Fruit fly (Drosophila melanogaster) whole organism, wandering third instar larva: ENCODE measurements around the gene TotC.

Experiments
- Abd-B ChIP-seq: fragments of >200 bp; optimal IDR thresholded peaks from 2 replicates; lab custom pipeline; 2017; ENCODE audit warnings: missing biosample characterization, missing genetic modification characterization
- CrebA ChIP-seq: fragments of 200-800 bp; sonication (Bioruptor generic); optimal IDR thresholded peaks from 2 replicates; lab custom pipeline; 2016; ENCODE audit warnings: missing biosample characterization, mild to moderate bottlenecking, missing genetic modification characterization, borderline replicate concordance
- Dfd ChIP-seq: fragments of >200 bp; optimal IDR thresholded peaks from 2 replicates; lab custom pipeline; 2017; ENCODE audit warnings: missing biosample characterization, missing genetic modification characterization
- Dif ChIP-seq: fragments of 200-275, 200-300 bp; sonication (Bioruptor generic); optimal IDR thresholded peaks from 2 replicates; lab custom pipeline; 2018; ENCODE audit warnings: missing biosample characterization, missing genetic modification characterization; ENCODE audit not compliant: partially characterized antibody
- GATAd ChIP-seq: sonication (Bioruptor generic); optimal IDR thresholded peaks from 2 replicates; lab custom pipeline; 2016; ENCODE audit warnings: missing biosample characterization, missing genetic modification characterization
- HLH106 ChIP-seq: fragments of 200-800 bp; optimal IDR thresholded peaks from 3 replicates; lab custom pipeline; 2019; ENCODE audit warnings: missing biosample characterization, mild to moderate bottlenecking, missing genetic modification characterization, moderate library complexity
- Hnf4 ChIP-seq: fragments of 200-800 bp; sonication (Bioruptor generic); optimal IDR thresholded peaks from 2 replicates; lab custom pipeline; 2016; ENCODE audit warnings: missing biosample characterization, mild to moderate bottlenecking, missing genetic modification characterization
- Hr78 ChIP-seq: fragments of >200 bp; optimal IDR thresholded peaks from 2 replicates; lab custom pipeline; 2017; ENCODE audit warnings: missing biosample characterization, missing genetic modification characterization
- Hr83 ChIP-seq: fragments of 200-300 bp; sonication (Bioruptor generic); optimal IDR thresholded peaks from 2 replicates; lab custom pipeline; 2016; ENCODE audit warnings: missing biosample characterization, mild to moderate bottlenecking, missing genetic modification characterization, moderate library complexity; ENCODE audit not compliant: poor library complexity, severe bottlenecking
- Jra ChIP-seq: sonication (Bioruptor generic); optimal IDR thresholded peaks from 2 replicates; lab custom pipeline; 2016; ENCODE audit warnings: missing biosample characterization, missing genetic modification characterization
- Mio ChIP-seq: sonication (Bioruptor generic); optimal IDR thresholded peaks from 2 replicates; lab custom pipeline; 2016; ENCODE audit warnings: missing biosample characterization, missing genetic modification characterization
- N ChIP-seq: fragments of >200 bp; optimal IDR thresholded peaks from 2 replicates; lab custom pipeline; 2018; ENCODE audit warnings: missing biosample characterization, missing external identifiers, missing genetic modification characterization
- OdsH ChIP-seq: fragments of 200-800 bp; sonication (Bioruptor generic); optimal IDR thresholded peaks from 2 replicates; lab custom pipeline; 2016; ENCODE audit warnings: missing biosample characterization, mild to moderate bottlenecking, missing genetic modification characterization
- Rel ChIP-seq, 2 experiments: fragments of 200-800 bp; sonication (Bioruptor generic) in 1 of 2; optimal IDR thresholded peaks; 2 replicates in 1 of 2; 3 replicates in 1 of 2; lab custom pipeline; 2016 to 2019; ENCODE audit warnings: mild to moderate bottlenecking in 2 of 2, missing biosample characterization in 2 of 2, missing genetic modification characterization in 2 of 2, moderate library complexity in 1 of 2
- Sp1 ChIP-seq: fragments of 200-800 bp; sonication (Bioruptor generic); optimal IDR thresholded peaks from 3 replicates; lab custom pipeline; 2019; ENCODE audit warnings: missing biosample characterization, mild to moderate bottlenecking, missing genetic modification characterization, moderate library complexity
- Vsx2 ChIP-seq: fragments of 200-300, 225-300 bp; sonication (Bioruptor generic); optimal IDR thresholded peaks from 2 replicates; lab custom pipeline; 2018; ENCODE audit warnings: missing biosample characterization, missing genetic modification characterization; ENCODE audit not compliant: partially characterized antibody
- br ChIP-seq: fragments of 200-800 bp; sonication (Bioruptor generic); optimal IDR thresholded peaks from 2 replicates; lab custom pipeline; 2016; ENCODE audit warnings: missing biosample characterization, missing genetic modification characterization
- brk ChIP-seq: fragments of 200-800 bp; sonication (Bioruptor generic); optimal IDR thresholded peaks from 2 replicates; lab custom pipeline; 2016; ENCODE audit warnings: missing biosample characterization, mild to moderate bottlenecking, missing genetic modification characterization
- dl ChIP-seq, 2 experiments: fragments of 175-275, 200-275 bp in 1 of 2; fragments of 200-275 bp in 1 of 2; sonication (Bioruptor generic); optimal IDR thresholded peaks; lab custom pipeline; 2018; ENCODE audit warnings: mild to moderate bottlenecking in 2 of 2, missing biosample characterization in 2 of 2, missing genetic modification characterization in 2 of 2, moderate library complexity in 2 of 2; ENCODE audit not compliant: partially characterized antibody in 2 of 2, insufficient read depth in 1 of 2
- dmrt93B ChIP-seq: fragments of 200-800 bp; sonication (Bioruptor generic); optimal IDR thresholded peaks from 2 replicates; lab custom pipeline; 2018; ENCODE audit warnings: missing biosample characterization, mild to moderate bottlenecking, missing genetic modification characterization
- dsf ChIP-seq: sonication (Bioruptor generic); optimal IDR thresholded peaks from 2 replicates; lab custom pipeline; 2016; ENCODE audit warnings: missing biosample characterization, missing genetic modification characterization, borderline replicate concordance
- ey ChIP-seq: fragments of 200-800 bp; sonication (Bioruptor generic); optimal IDR thresholded peaks from 2 replicates; lab custom pipeline; 2016; ENCODE audit warnings: missing biosample characterization, missing genetic modification characterization
- foxo ChIP-seq, 2 experiments: fragments of 200-800 bp; sonication (Bioruptor generic); optimal IDR thresholded peaks; 2 replicates in 1 of 2; 3 replicates in 1 of 2; lab custom pipeline; 2016 to 2017; ENCODE audit warnings: missing biosample characterization in 2 of 2, missing genetic modification characterization in 2 of 2
- fru ChIP-seq: fragments of 200-800 bp; sonication (Bioruptor generic); optimal IDR thresholded peaks from 3 replicates; lab custom pipeline; 2016; ENCODE audit warnings: missing biosample characterization, mild to moderate bottlenecking, missing genetic modification characterization
- h ChIP-seq: fragments of 200-800 bp; sonication (Bioruptor generic); optimal IDR thresholded peaks from 3 replicates; lab custom pipeline; 2016; ENCODE audit warnings: missing biosample characterization, mild to moderate bottlenecking, missing genetic modification characterization
- lola ChIP-seq: fragments of >200 bp; optimal IDR thresholded peaks from 2 replicates; lab custom pipeline; 2017; ENCODE audit warnings: missing biosample characterization, missing genetic modification characterization
- psq ChIP-seq: fragments of 200-800 bp; sonication (Bioruptor generic); optimal IDR thresholded peaks from 3 replicates; lab custom pipeline; 2017; ENCODE audit warnings: missing biosample characterization, mild to moderate bottlenecking, missing genetic modification characterization, moderate library complexity
- rgr ChIP-seq: fragments of 200-800 bp; sonication (Bioruptor generic); optimal IDR thresholded peaks from 3 replicates; lab custom pipeline; 2016; ENCODE audit warnings: missing biosample characterization, mild to moderate bottlenecking, missing genetic modification characterization
- sage ChIP-seq: fragments of 200-800 bp; sonication (Bioruptor generic); optimal IDR thresholded peaks from 2 replicates; lab custom pipeline; 2016; ENCODE audit warnings: missing biosample characterization, mild to moderate bottlenecking, missing genetic modification characterization
- sv ChIP-seq: fragments of 200-800 bp; sonication (Bioruptor generic); optimal IDR thresholded peaks from 3 replicates; lab custom pipeline; 2016; ENCODE audit warnings: missing biosample characterization, missing genetic modification characterization
- tai ChIP-seq: sonication (Bioruptor generic); optimal IDR thresholded peaks from 2 replicates; lab custom pipeline; 2016; ENCODE audit warnings: missing biosample characterization, missing genetic modification characterization
- usp ChIP-seq: fragments of >200 bp; optimal IDR thresholded peaks from 2 replicates; lab custom pipeline; 2017; ENCODE audit warnings: missing biosample characterization, missing genetic modification characterization
- woc ChIP-seq: sonication (Bioruptor generic); optimal IDR thresholded peaks from 2 replicates; lab custom pipeline; 2016; ENCODE audit warnings: missing biosample characterization, mild to moderate bottlenecking, missing genetic modification characterization

Gene TotC

DNA sequence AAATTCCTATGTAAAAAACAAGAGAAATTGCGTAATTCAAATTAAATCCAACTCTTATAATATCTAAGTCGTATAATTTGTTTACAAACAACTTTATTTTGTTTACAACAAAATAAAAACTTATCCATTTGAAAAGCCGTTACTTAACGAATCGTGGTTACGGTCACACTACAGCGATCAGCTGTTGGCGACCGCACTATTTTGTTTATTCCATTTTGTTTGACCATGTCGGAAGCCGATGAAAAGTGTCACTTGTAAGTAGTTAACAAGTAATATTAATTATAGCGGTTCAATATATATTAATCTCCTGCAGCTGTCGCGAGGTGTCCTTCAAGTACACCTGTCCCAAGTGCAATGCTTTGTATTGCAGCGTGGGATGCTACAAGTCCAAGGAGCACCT lies 41.8 kb upstream of the TotC start, which contains the start of gene CG31223:
CG31223 (plus strand) TSS at position 165 of the 400 bp plus-strand sequence.
- TF ChIP-seq foxo (GFP tag; optimal IDR thresholded peaks at IDR 0.05; lab: Kevin White, UChicago) (no peak), usp (no peak), sage (peak; percentile 2), HLH106 (tag; lab: Kevin White, UChicago) (no peak), tai (GFP tag; lab: Kevin White, UChicago) (no peak), psq (GFP tag; lab: Kevin White, UChicago) (no peak)

DNA sequence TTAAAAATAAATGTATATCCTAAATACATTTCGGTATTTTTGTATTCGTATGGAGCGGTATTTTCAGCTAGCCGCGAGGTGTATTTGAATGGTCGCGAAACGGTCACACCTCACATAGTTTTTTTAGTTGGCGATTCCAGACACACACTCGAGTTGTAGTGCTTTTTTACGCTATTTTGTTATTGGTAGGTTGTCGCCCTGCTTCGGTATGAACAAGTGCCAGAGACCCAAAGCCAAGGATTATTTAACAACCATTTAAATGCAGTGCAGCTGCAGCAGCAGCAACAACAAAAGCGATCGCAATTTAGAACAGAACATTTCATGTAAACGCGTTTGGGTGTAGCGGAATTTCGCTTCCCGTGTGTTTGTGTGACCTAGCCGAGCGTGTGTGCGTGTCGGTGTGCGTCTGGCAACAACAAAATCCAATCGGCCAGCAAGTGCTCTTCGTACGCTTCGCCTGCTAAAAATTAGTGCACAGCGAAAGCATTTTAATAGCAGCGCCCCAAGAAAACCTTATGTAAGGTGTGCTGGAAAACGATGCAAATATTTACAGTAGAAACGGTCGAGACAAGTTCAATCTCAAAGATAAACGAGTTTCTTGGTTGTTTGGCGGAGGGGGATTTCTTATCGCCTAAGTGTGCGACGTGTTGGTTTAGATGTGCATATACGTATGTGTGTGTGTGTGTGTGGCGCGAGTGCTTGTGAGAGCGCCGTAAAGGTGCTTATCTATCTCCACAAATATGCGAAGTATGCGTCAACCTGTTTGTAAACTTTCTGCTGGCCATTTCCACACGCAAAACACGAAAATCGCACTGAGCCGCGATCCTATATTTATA lies 39.9 kb upstream of the TotC start, which contains the start of gene Synd:
Synd (plus strand) TSS at position 111 of the 836 bp plus-strand sequence.
- TF ChIP-seq brk (GFP tag; lab: Kevin White, UChicago) (no peak), h (GFP tag; lab: Kevin White, UChicago) (peak; percentile 71), Dif (GFP tag; lab: Kevin White, UChicago) (peak; percentile 11), Rel (GFP tag; optimal IDR thresholded peaks at IDR 0.05; lab: Kevin White, UChicago) (no peak), Rel (tag; optimal IDR thresholded peaks at IDR 0.05; lab: Kevin White, UChicago) (peak; percentile 78), Vsx2 (GFP tag; lab: Kevin White, UChicago) (no peak), tai (GFP tag; lab: Kevin White, UChicago) (peak; percentile 17), fru (peak; percentile 46), ey (peak; percentile 44), usp (no peak), GATAd (GFP tag; lab: Kevin White, UChicago) (no peak), Dfd (GFP tag; lab: Kevin White, UChicago) (peak; percentile 44), dsf (no peak), Abd-B (GFP tag; lab: Kevin White, UChicago) (peak; percentile 15), woc (GFP tag; lab: Kevin White, UChicago) (peak; percentile 2), Hr83 (peak; percentile 50), Hr78 (GFP tag; lab: Kevin White, UChicago) (no peak), N (GFP tag; lab: Kevin White, UChicago) (peak; percentile 57), rgr (GFP tag; lab: Kevin White, UChicago) (peak; percentile 37), OdsH (peak; percentile 26), foxo (GFP tag; optimal IDR thresholded peaks at IDR 0.05; lab: Kevin White, UChicago) (peak in 1 of 2 experiments; percentile 55), lola (GFP tag; lab: Kevin White, UChicago) (peak; percentile 12), br (GFP tag; lab: Kevin White, UChicago) (peak; percentile 30)

DNA sequence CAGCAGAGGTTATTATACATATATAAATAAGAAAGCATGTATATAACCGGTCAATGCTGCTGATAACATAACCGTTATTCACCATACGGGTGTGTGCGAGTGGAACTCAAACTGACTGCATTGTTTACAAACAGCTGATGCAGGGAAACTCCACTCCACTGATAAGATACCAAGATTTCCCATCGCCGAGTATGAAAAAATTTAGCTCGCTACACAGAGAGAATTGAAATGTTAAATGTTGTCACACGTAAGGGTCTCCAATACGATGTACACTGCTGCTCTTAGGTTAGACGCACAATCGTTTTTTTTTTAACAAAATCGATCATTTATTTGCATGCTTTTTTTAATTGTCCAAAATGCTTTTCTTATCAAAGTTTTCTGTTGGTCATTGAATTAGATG lies 39.1 kb upstream of the TotC start:
- TF ChIP-seq dmrt93B (no peak), Rel (GFP tag; optimal IDR thresholded peaks at IDR 0.05; lab: Kevin White, UChicago) (no peak), Rel (tag; optimal IDR thresholded peaks at IDR 0.05; lab: Kevin White, UChicago) (peak; percentile 87), h (GFP tag; lab: Kevin White, UChicago) (no peak), N (GFP tag; lab: Kevin White, UChicago) (no peak), sv (GFP tag; lab: Kevin White, UChicago) (peak; percentile 39), foxo (GFP tag; optimal IDR thresholded peaks at IDR 0.05; lab: Kevin White, UChicago) (peak in 1 of 2 experiments; percentile 27), OdsH (peak; percentile 7), dl (GFP tag; optimal IDR thresholded peaks at IDR 0.05; lab: Kevin White, UChicago; ENCODE audit: insufficient read depth in 1 of 2, partially characterized antibody in 2 of 2) (no peak), Mio (GFP tag; lab: Kevin White, UChicago) (no peak), Abd-B (GFP tag; lab: Kevin White, UChicago) (no peak), Hnf4 (peak; percentile 17), woc (GFP tag; lab: Kevin White, UChicago) (no peak), Sp1 (GFP tag; lab: Kevin White, UChicago) (no peak)

DNA sequence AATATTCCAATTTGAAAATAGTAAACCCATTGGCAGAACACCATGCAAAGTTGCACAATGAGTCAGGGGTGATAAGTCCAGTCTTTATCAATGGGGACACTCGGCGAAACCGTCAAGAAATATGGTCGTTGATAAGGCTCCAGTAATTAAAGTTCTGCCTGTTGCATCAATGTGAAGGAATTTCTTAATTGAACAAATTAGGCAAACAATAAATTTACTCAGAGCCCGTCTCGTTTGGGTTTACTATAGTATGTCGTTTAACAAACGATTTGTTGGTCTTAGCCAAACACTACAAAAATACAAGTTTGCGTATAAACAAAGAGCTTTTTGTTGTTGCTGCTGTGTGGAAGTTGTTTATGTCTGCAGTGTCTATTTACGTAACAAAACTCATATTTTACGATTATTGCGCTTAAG lies 38.0 kb upstream of the TotC start:
- TF ChIP-seq Rel (GFP tag; optimal IDR thresholded peaks at IDR 0.05; lab: Kevin White, UChicago) (no peak), Rel (tag; optimal IDR thresholded peaks at IDR 0.05; lab: Kevin White, UChicago) (no peak), br (GFP tag; lab: Kevin White, UChicago) (no peak), foxo (GFP tag; optimal IDR thresholded peaks at IDR 0.05; lab: Kevin White, UChicago) (no peak), dmrt93B (no peak), N (GFP tag; lab: Kevin White, UChicago) (no peak), Hr78 (GFP tag; lab: Kevin White, UChicago) (no peak), Hnf4 (no peak), Dfd (GFP tag; lab: Kevin White, UChicago) (no peak), OdsH (no peak), brk (GFP tag; lab: Kevin White, UChicago) (no peak), Jra (GFP tag; lab: Kevin White, UChicago) (no peak), CrebA (GFP tag; lab: Kevin White, UChicago) (no peak), dsf (no peak), sage (no peak), sv (GFP tag; lab: Kevin White, UChicago) (no peak)
